Fruit fly (Drosophila melanogaster) whole organism, embryonic: ENCODE results near the gene CG5355.

Experiments used
- Atf6 ChIP-seq: fragments of 200-800 bp; sonication (Bioruptor generic); IDR thresholded peaks from 2 replicates; pipeline ENCODE4 v1.3.6; 2022; ENCODE audit warnings: missing biosample characterization, missing genetic modification characterization
- CG1024 ChIP-seq: fragments of 200-800 bp; sonication (Bioruptor generic); IDR thresholded peaks from 2 replicates; pipeline ENCODE4 v1.3.6; 2022; ENCODE audit warnings: missing biosample characterization, missing genetic modification characterization
- CG10267 ChIP-seq: fragments of 200-800 bp; sonication (Bioruptor generic); optimal IDR thresholded peaks from 2 replicates; lab custom pipeline; 2018; ENCODE audit warnings: missing biosample characterization, mild to moderate bottlenecking, missing genetic modification characterization, moderate library complexity
- CG10431 ChIP-seq: fragments of 200-800 bp; sonication (Bioruptor generic); optimal IDR thresholded peaks from 3 replicates; lab custom pipeline; 2018; ENCODE audit warnings: missing biosample characterization, mild to moderate bottlenecking, missing genetic modification characterization
- CG12219 ChIP-seq: fragments of 200-800 bp; sonication (Bioruptor generic); optimal IDR thresholded peaks from 3 replicates; lab custom pipeline; 2018; ENCODE audit warnings: missing biosample characterization, mild to moderate bottlenecking, missing genetic modification characterization
- CG13894 ChIP-seq: fragments of 200-800 bp; sonication (Bioruptor generic); optimal IDR thresholded peaks from 3 replicates; lab custom pipeline; 2018; ENCODE audit warnings: missing biosample characterization, mild to moderate bottlenecking, missing genetic modification characterization, moderate library complexity
- CG1602 ChIP-seq: fragments of 200-800 bp; sonication (Bioruptor generic); optimal IDR thresholded peaks from 3 replicates; lab custom pipeline; 2016; ENCODE audit warnings: missing biosample characterization, missing genetic modification characterization
- CG3281 ChIP-seq: fragments of 200-800 bp; sonication (Bioruptor generic); optimal IDR thresholded peaks from 3 replicates; lab custom pipeline; 2017; ENCODE audit warnings: missing biosample characterization, mild to moderate bottlenecking, missing genetic modification characterization
- CG34224 ChIP-seq: fragments of 200-800 bp; sonication (Bioruptor generic); IDR thresholded peaks from 3 replicates; pipeline ENCODE4 v1.3.6; 2022; ENCODE audit warnings: missing biosample characterization, missing genetic modification characterization; ENCODE audit not compliant: partially characterized antibody
- CG34376 ChIP-seq: fragments of 200-800 bp; sonication (Bioruptor generic); optimal IDR thresholded peaks from 2 replicates; lab custom pipeline; 2018; ENCODE audit warnings: missing biosample characterization, mild to moderate bottlenecking, missing genetic modification characterization
- CG4617 ChIP-seq: fragments of 200-800 bp; sonication (Bioruptor generic); optimal IDR thresholded peaks from 3 replicates; lab custom pipeline; 2016; ENCODE audit warnings: missing biosample characterization, missing genetic modification characterization, borderline replicate concordance
- CG6654 ChIP-seq: fragments of 200-800 bp; sonication (Bioruptor generic); optimal IDR thresholded peaks from 2 replicates; lab custom pipeline; 2017; ENCODE audit warnings: missing biosample characterization, mild to moderate bottlenecking, missing genetic modification characterization
- CG7372 ChIP-seq: fragments of 200-800 bp; sonication (Bioruptor generic); IDR thresholded peaks from 2 replicates; pipeline ENCODE4 v1.3.6; 2022; ENCODE audit warnings: missing biosample characterization, missing genetic modification characterization
- CG7745 ChIP-seq: fragments of 200-800 bp; sonication (Bioruptor generic); optimal IDR thresholded peaks from 2 replicates; lab custom pipeline; 2018; ENCODE audit warnings: missing biosample characterization, mild to moderate bottlenecking, missing genetic modification characterization, moderate library complexity
- CG7987 ChIP-seq: fragments of 200-800 bp; sonication (Bioruptor generic); optimal IDR thresholded peaks from 2 replicates; lab custom pipeline; 2018; ENCODE audit warnings: missing biosample characterization, mild to moderate bottlenecking, missing genetic modification characterization, moderate library complexity
- CG8290 ChIP-seq, 3 experiments: fragments of 200-800 bp; sonication (Bioruptor generic); optimal IDR thresholded peaks; 2 replicates each; lab custom pipeline; 2016 to 2019; ENCODE audit warnings: missing biosample characterization in 3 of 3, missing genetic modification characterization in 3 of 3, mild to moderate bottlenecking in 2 of 3, moderate library complexity in 1 of 3
- CG8478 ChIP-seq: fragments of >200 bp; optimal IDR thresholded peaks from 2 replicates; lab custom pipeline; 2018
- CG9797 ChIP-seq: fragments of 200-800 bp; sonication (Bioruptor generic); optimal IDR thresholded peaks from 3 replicates; lab custom pipeline; 2018; ENCODE audit warnings: missing biosample characterization, mild to moderate bottlenecking, missing genetic modification characterization
- CG9817 ChIP-seq: fragments of 200-800 bp; sonication (Bioruptor generic); optimal IDR thresholded peaks from 2 replicates; lab custom pipeline; 2018; ENCODE audit warnings: missing biosample characterization, mild to moderate bottlenecking, missing genetic modification characterization, moderate library complexity
- CG9876 ChIP-seq: fragments of 200-800 bp; sonication (Bioruptor generic); optimal IDR thresholded peaks from 2 replicates; lab custom pipeline; 2016; ENCODE audit warnings: missing biosample characterization, missing genetic modification characterization
- Fer2 ChIP-seq: fragments of 200-800 bp; sonication (Bioruptor generic); optimal IDR thresholded peaks from 2 replicates; lab custom pipeline; 2018; ENCODE audit warnings: missing biosample characterization, mild to moderate bottlenecking, missing genetic modification characterization, moderate library complexity
- Hr3 ChIP-seq: fragments of 200-800 bp; sonication (Bioruptor generic); optimal IDR thresholded peaks from 3 replicates; lab custom pipeline; 2016; ENCODE audit warnings: missing biosample characterization, missing genetic modification characterization
- Lim3 ChIP-seq: fragments of 200-800 bp; sonication (Bioruptor generic); IDR thresholded peaks from 2 replicates; pipeline ENCODE4 v1.3.6; 2022; ENCODE audit warnings: missing biosample characterization, missing genetic modification characterization
- Meics ChIP-seq: fragments of 200-800 bp; sonication (Bioruptor generic); optimal IDR thresholded peaks from 2 replicates; lab custom pipeline; 2017; ENCODE audit warnings: missing biosample characterization, mild to moderate bottlenecking, missing genetic modification characterization
- Optix ChIP-seq: fragments of 200-800 bp; sonication (Bioruptor generic); IDR thresholded peaks from 3 replicates; pipeline ENCODE4 v1.3.6; 2022; ENCODE audit warnings: missing biosample characterization, missing genetic modification characterization
- Rx ChIP-seq: fragments of 200-800 bp; sonication (Bioruptor generic); IDR thresholded peaks from 2 replicates; pipeline ENCODE4 v1.3.6; 2022; ENCODE audit warnings: missing biosample characterization, missing genetic modification characterization
- Sry-β ChIP-seq: fragments of 200-800 bp; sonication (Bioruptor generic); optimal IDR thresholded peaks from 2 replicates; lab custom pipeline; 2018; ENCODE audit warnings: missing biosample characterization, mild to moderate bottlenecking, missing genetic modification characterization, moderate library complexity
- Trl ChIP-seq, 3 experiments: fragments of >200 bp in 2 of 3; fragments of 200-800 bp in 1 of 3; sonication (Bioruptor generic) in 1 of 3; optimal IDR thresholded peaks; 2 replicates in 1 of 3; 3 replicates in 2 of 3; lab custom pipeline; 2016 to 2017; ENCODE audit warnings: missing biosample characterization in 1 of 3, missing genetic modification characterization in 1 of 3
- amos ChIP-seq: fragments of 200-800 bp; sonication (Bioruptor generic); IDR thresholded peaks from 2 replicates; pipeline ENCODE4 v1.3.6; 2022; ENCODE audit warnings: missing biosample characterization, missing genetic modification characterization; ENCODE audit not compliant: partially characterized antibody
- bsh ChIP-seq, 2 experiments: fragments of 200-800 bp; sonication (Bioruptor generic); optimal IDR thresholded peaks; 2 replicates each; lab custom pipeline; 2017 to 2018; ENCODE audit warnings: mild to moderate bottlenecking in 2 of 2, missing biosample characterization in 2 of 2, missing genetic modification characterization in 2 of 2, moderate library complexity in 1 of 2
- cad ChIP-seq: fragments of >200 bp; optimal IDR thresholded peaks from 2 replicates; lab custom pipeline; 2017; ENCODE audit warnings: missing biosample characterization, missing genetic modification characterization
- da ChIP-seq: fragments of 200-800 bp; sonication (Bioruptor generic); optimal IDR thresholded peaks from 2 replicates; lab custom pipeline; 2016; ENCODE audit warnings: missing biosample characterization, missing genetic modification characterization
- dati ChIP-seq: fragments of 200-800 bp; sonication (Bioruptor generic); IDR thresholded peaks from 2 replicates; pipeline ENCODE4 v1.3.6; 2022; ENCODE audit warnings: missing biosample characterization, missing genetic modification characterization
- fd3F ChIP-seq: fragments of 200-800 bp; sonication (Bioruptor generic); optimal IDR thresholded peaks from 2 replicates; lab custom pipeline; 2018; ENCODE audit warnings: missing biosample characterization, mild to moderate bottlenecking, missing genetic modification characterization, moderate library complexity
- fu2 ChIP-seq: fragments of 200-800 bp; sonication (Bioruptor generic); optimal IDR thresholded peaks from 2 replicates; lab custom pipeline; 2016; ENCODE audit warnings: missing biosample characterization, missing genetic modification characterization
- grau ChIP-seq: fragments of 200-800 bp; optimal IDR thresholded peaks from 3 replicates; lab custom pipeline; 2019; ENCODE audit warnings: missing biosample characterization, mild to moderate bottlenecking, missing genetic modification characterization, moderate library complexity
- luna ChIP-seq: fragments of 200-800 bp; sonication (Bioruptor generic); optimal IDR thresholded peaks from 2 replicates; lab custom pipeline; 2016; ENCODE audit warnings: missing biosample characterization, missing genetic modification characterization
- nerfin-1 ChIP-seq: fragments of 200-800 bp; sonication (Bioruptor generic); optimal IDR thresholded peaks from 3 replicates; lab custom pipeline; 2019; ENCODE audit warnings: missing biosample characterization, mild to moderate bottlenecking, missing genetic modification characterization, moderate library complexity
- oc ChIP-seq: fragments of 200-800 bp; sonication (Bioruptor generic); optimal IDR thresholded peaks from 2 replicates; lab custom pipeline; 2018; ENCODE audit warnings: missing biosample characterization, mild to moderate bottlenecking, missing genetic modification characterization, moderate library complexity
- peb ChIP-seq: fragments of 200-800 bp; sonication (Bioruptor generic); IDR thresholded peaks from 2 replicates; pipeline ENCODE4 v1.3.6; 2022; ENCODE audit warnings: missing biosample characterization, missing genetic modification characterization
- pita ChIP-seq: fragments of 200-800 bp; sonication (Bioruptor generic); optimal IDR thresholded peaks from 2 replicates; lab custom pipeline; 2017; ENCODE audit warnings: missing biosample characterization, mild to moderate bottlenecking, missing genetic modification characterization
- pzg ChIP-seq: fragments of 200-800 bp; sonication (Bioruptor generic); optimal IDR thresholded peaks from 3 replicates; lab custom pipeline; 2018; ENCODE audit warnings: missing biosample characterization, mild to moderate bottlenecking, missing genetic modification characterization, moderate library complexity
- run ChIP-seq: fragments of 200-800 bp; sonication (Bioruptor generic); optimal IDR thresholded peaks from 3 replicates; lab custom pipeline; 2018; ENCODE audit warnings: missing biosample characterization, mild to moderate bottlenecking, missing genetic modification characterization
- slp2 ChIP-seq: fragments of 200-800 bp; sonication (Bioruptor generic); optimal IDR thresholded peaks from 2 replicates; lab custom pipeline; 2016; ENCODE audit warnings: missing biosample characterization, missing genetic modification characterization
- stwl ChIP-seq: fragments of 200-800 bp; sonication (Bioruptor generic); optimal IDR thresholded peaks from 3 replicates; lab custom pipeline; 2018; ENCODE audit warnings: missing biosample characterization, mild to moderate bottlenecking, missing genetic modification characterization, moderate library complexity
- tio ChIP-seq: fragments of 200-800 bp; sonication (Bioruptor generic); optimal IDR thresholded peaks from 2 replicates; lab custom pipeline; 2017; ENCODE audit warnings: missing biosample characterization, missing genetic modification characterization, inconsistent platforms
- vnd ChIP-seq: fragments of 200-800 bp; sonication (Bioruptor generic); IDR thresholded peaks from 3 replicates; pipeline ENCODE4 v1.3.6; 2022; ENCODE audit warnings: missing biosample characterization, missing genetic modification characterization; ENCODE audit not compliant: partially characterized antibody
- z ChIP-seq: fragments of 200-800 bp; sonication (Bioruptor generic); IDR thresholded peaks from 3 replicates; pipeline ENCODE4 v1.3.6; 2022; ENCODE audit warnings: missing biosample characterization, missing genetic modification characterization

Gene CG5355

DNA sequence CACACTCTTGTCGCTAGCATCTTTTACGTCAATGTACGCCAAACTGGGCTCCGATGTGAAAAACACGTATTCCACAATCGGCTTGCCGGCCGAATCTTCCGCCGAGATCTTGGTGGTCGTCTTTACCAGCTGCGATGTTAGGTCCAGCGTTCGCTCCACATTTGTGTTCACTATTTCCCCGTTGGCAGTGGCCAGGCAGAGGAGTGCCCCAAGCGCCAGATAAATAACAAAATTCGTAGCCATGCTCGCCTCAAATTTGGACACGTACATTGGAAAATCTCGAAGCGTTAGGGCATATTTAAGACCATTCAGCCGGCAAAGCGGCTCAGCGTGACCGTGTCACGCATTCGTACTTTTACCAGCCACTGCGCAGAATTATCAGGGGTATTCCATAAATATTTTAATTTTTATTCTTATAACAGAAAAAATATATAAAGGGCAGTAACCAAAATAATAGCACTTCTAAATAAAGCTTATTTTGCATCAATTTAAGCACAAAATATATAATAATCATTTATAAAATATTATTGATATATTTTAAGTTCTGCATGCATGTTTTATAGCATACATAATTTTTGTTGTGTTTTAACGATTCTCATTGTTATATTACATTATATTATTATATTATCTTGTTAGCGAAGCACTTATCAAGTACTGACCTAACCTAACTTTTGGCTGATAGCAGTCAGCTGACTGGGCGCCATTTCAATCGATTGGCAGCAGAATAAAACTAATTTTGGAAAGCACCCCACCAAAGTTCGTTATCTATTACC is 37.6 kb downstream of the CG5355 start, which contains the start of the genes CG33303 and dpr19 (continued):
- TF ChIP-seq CG8478 (no peak), z (no peak), CG1602 (GFP tag; lab: Kevin White, UChicago) (peak; percentile 52), vnd (no peak), CG1024 (GFP tag; lab: Robert Waterston, UW) (0 out of 2 replicates have a peak, but pooled peaks have one; percentile 35), Fer2 (tag; lab: Kevin White, UChicago) (peak; percentile 48), CG13894 (tag; lab: Kevin White, UChicago) (peak; percentile 72), CG34376 (no peak), oc (no peak), da (no peak), CG9876 (GFP tag; lab: Kevin White, UChicago) (no peak), run (tag; lab: Kevin White, UChicago) (peak; percentile 72), Atf6 (GFP tag; lab: Robert Waterston, UW) (peak; percentile 70), Rx (GFP tag; lab: Robert Waterston, UW) (no peak), Hr3 (GFP tag; lab: Kevin White, UChicago) (peak; percentile 65), Lim3 (GFP tag; lab: Robert Waterston, UW) (no peak), CG10267 (tag; lab: Kevin White, UChicago) (peak; percentile 84), CG6654 (peak; percentile 16), CG34224 (no peak), fd3F (GFP tag; lab: Kevin White, UChicago) (peak; percentile 58), CG8290 (GFP tag; optimal IDR thresholded peaks at IDR 0.05; lab: Kevin White, UChicago) (peak; percentile 73), CG8290 (tag; optimal IDR thresholded peaks at IDR 0.05; lab: Kevin White, UChicago) (no peak), Trl (optimal IDR thresholded peaks at IDR 0.05; lab: Kevin White, UChicago) (no peak), Trl (GFP tag; optimal IDR thresholded peaks at IDR 0.05; lab: Kevin White, UChicago) (no peak), CG4617 (GFP tag; lab: Kevin White, UChicago) (peak; percentile 75), nerfin-1 (tag; lab: Kevin White, UChicago) (peak; percentile 76), peb (GFP tag; lab: Robert Waterston, UW) (no peak), stwl (tag; lab: Kevin White, UChicago) (peak; percentile 45), pzg (GFP tag; lab: Kevin White, UChicago) (peak; percentile 59), CG9797 (GFP tag; lab: Kevin White, UChicago) (peak; percentile 80), CG7987 (GFP tag; lab: Kevin White, UChicago) (peak; percentile 13), CG10431 (peak; percentile 46), fu2 (GFP tag; lab: Kevin White, UChicago) (no peak), dati (GFP tag; lab: Robert Waterston, UW) (no peak), Meics (GFP tag; lab: Kevin White, UChicago) (peak; percentile 80), pita (GFP tag; lab: Kevin White, UChicago) (no peak), amos (no peak; the same call in 1 of the 2 replicates), luna (GFP tag; lab: Kevin White, UChicago) (no peak), CG7372 (peak; percentile 53), tio (GFP tag; lab: Kevin White, UChicago) (no peak), CG7745 (tag; lab: Kevin White, UChicago) (peak; percentile 3), Optix (GFP tag; lab: Robert Waterston, UW) (no peak), CG3281 (peak; percentile 70), cad (GFP tag; lab: Kevin White, UChicago) (no peak), CG9817 (tag; lab: Kevin White, UChicago) (peak; percentile 59), Sry-β (GFP tag; lab: Kevin White, UChicago) (no peak), CG12219 (GFP tag; lab: Kevin White, UChicago) (no peak), grau (peak; percentile 85), bsh (GFP tag; optimal IDR thresholded peaks at IDR 0.05; lab: Kevin White, UChicago) (peak in 1 of 2 experiments; percentile 83), slp2 (no peak)
